Fruit fly (Drosophila melanogaster) whole organism, embryonic: Measurements from ENCODE around the gene CG31104.

Experiments used
- Atf3 ChIP-seq: fragments of 200-800 bp; sonication (Bioruptor generic); optimal IDR thresholded peaks from 3 replicates; lab custom pipeline; 2016; ENCODE audit warnings: missing biosample characterization, missing genetic modification characterization
- B-H1 ChIP-seq: fragments of 200-800 bp; sonication (Bioruptor generic); IDR thresholded peaks from 3 replicates; pipeline ENCODE4 v1.3.6; 2022; ENCODE audit warnings: missing biosample characterization, missing genetic modification characterization
- Bgb ChIP-seq: fragments of 200-800 bp; sonication (Bioruptor generic); IDR thresholded peaks from 2 replicates; pipeline ENCODE4 v1.3.6; 2022; ENCODE audit warnings: missing biosample characterization, missing genetic modification characterization; ENCODE audit not compliant: partially characterized antibody
- CG11085 ChIP-seq: fragments of 200-800 bp; sonication (Bioruptor generic); IDR thresholded peaks from 2 replicates; pipeline ENCODE4 v1.3.6; 2022; ENCODE audit warnings: missing biosample characterization, missing genetic modification characterization
- CG11093 ChIP-seq: fragments of 200-800 bp; sonication (Bioruptor generic); IDR thresholded peaks from 3 replicates; pipeline ENCODE4 v1.3.6; 2022; ENCODE audit warnings: missing biosample characterization, missing genetic modification characterization
- CG11247 ChIP-seq: fragments of 200-800 bp; sonication (Bioruptor generic); IDR thresholded peaks from 2 replicates; pipeline ENCODE4 v1.3.6; 2022; ENCODE audit warnings: missing biosample characterization, missing genetic modification characterization
- CG14014 ChIP-seq: fragments of 200-800 bp; sonication (Bioruptor generic); IDR thresholded peaks from 2 replicates; pipeline ENCODE4 v1.3.6; 2022; ENCODE audit warnings: missing biosample characterization, missing genetic modification characterization
- CG14710 ChIP-seq: fragments of 200-800 bp; sonication (Bioruptor generic); optimal IDR thresholded peaks from 3 replicates; lab custom pipeline; 2019; ENCODE audit warnings: missing biosample characterization, mild to moderate bottlenecking, missing genetic modification characterization, moderate library complexity
- CG14860 ChIP-seq: fragments of 200-800 bp; sonication (Bioruptor generic); IDR thresholded peaks from 3 replicates; pipeline ENCODE4 v1.3.6; 2022; ENCODE audit warnings: missing biosample characterization, missing genetic modification characterization; ENCODE audit not compliant: partially characterized antibody
- CG14965 ChIP-seq: fragments of 200-800 bp; sonication (Bioruptor generic); optimal IDR thresholded peaks from 2 replicates; lab custom pipeline; 2016; ENCODE audit warnings: missing biosample characterization, missing genetic modification characterization, borderline replicate concordance
- CG17359 ChIP-seq: fragments of 200-800 bp; sonication (Bioruptor generic); optimal IDR thresholded peaks from 3 replicates; lab custom pipeline; 2018; ENCODE audit warnings: missing biosample characterization, mild to moderate bottlenecking, missing genetic modification characterization, moderate library complexity
- CG17829 ChIP-seq: fragments of 200-800 bp; optimal IDR thresholded peaks from 2 replicates; lab custom pipeline; 2019; ENCODE audit warnings: missing biosample characterization, mild to moderate bottlenecking, missing genetic modification characterization, moderate library complexity
- CG17912 ChIP-seq: fragments of 200-800 bp; sonication (Bioruptor generic); optimal IDR thresholded peaks from 2 replicates; lab custom pipeline; 2018; ENCODE audit warnings: missing biosample characterization, mild to moderate bottlenecking, missing genetic modification characterization
- CG2678 ChIP-seq: fragments of 200-800 bp; sonication (Bioruptor generic); optimal IDR thresholded peaks from 3 replicates; lab custom pipeline; 2019; ENCODE audit warnings: missing biosample characterization, mild to moderate bottlenecking, missing genetic modification characterization, moderate library complexity
- CG31224 ChIP-seq: fragments of 200-800 bp; sonication (Bioruptor generic); IDR thresholded peaks from 2 replicates; pipeline ENCODE4 v1.3.6; 2022; ENCODE audit warnings: missing biosample characterization, missing genetic modification characterization
- CG3163 ChIP-seq: fragments of 200-800 bp; sonication (Bioruptor generic); optimal IDR thresholded peaks from 3 replicates; lab custom pipeline; 2016; ENCODE audit warnings: missing biosample characterization, missing genetic modification characterization
- CG33213 ChIP-seq: fragments of 200-800 bp; sonication (Bioruptor generic); optimal IDR thresholded peaks from 3 replicates; lab custom pipeline; 2016; ENCODE audit warnings: missing biosample characterization, missing genetic modification characterization
- CG3407 ChIP-seq: fragments of 200-800 bp; sonication (Bioruptor generic); optimal IDR thresholded peaks from 2 replicates; lab custom pipeline; 2018; ENCODE audit warnings: missing biosample characterization, mild to moderate bottlenecking, missing genetic modification characterization
- CG3847 ChIP-seq: fragments of 200-800 bp; sonication (Bioruptor generic); IDR thresholded peaks from 2 replicates; pipeline ENCODE4 v1.3.6; 2022; ENCODE audit warnings: missing biosample characterization, missing genetic modification characterization
- CG4617 ChIP-seq: fragments of 200-800 bp; sonication (Bioruptor generic); optimal IDR thresholded peaks from 3 replicates; lab custom pipeline; 2016; ENCODE audit warnings: missing biosample characterization, missing genetic modification characterization, borderline replicate concordance
- CG4730 ChIP-seq: fragments of 200-800 bp; sonication (Bioruptor generic); IDR thresholded peaks from 2 replicates; pipeline ENCODE4 v1.3.6; 2022; ENCODE audit warnings: missing biosample characterization, missing genetic modification characterization
- CG5180 ChIP-seq: fragments of 200-800 bp; sonication (Bioruptor generic); optimal IDR thresholded peaks from 3 replicates; lab custom pipeline; 2017; ENCODE audit warnings: missing biosample characterization, missing genetic modification characterization, mild to moderate bottlenecking, moderate library complexity, missing genetic modification reagents
- CG6254 ChIP-seq: fragments of 200-800 bp; sonication (Bioruptor generic); optimal IDR thresholded peaks from 3 replicates; lab custom pipeline; 2017; ENCODE audit warnings: mild to moderate bottlenecking, missing biosample characterization, missing genetic modification reagents, missing genetic modification characterization
- CG6765 ChIP-seq: fragments of 200-800 bp; sonication (Bioruptor generic); optimal IDR thresholded peaks from 3 replicates; lab custom pipeline; 2017; ENCODE audit warnings: missing biosample characterization, mild to moderate bottlenecking, missing genetic modification characterization
- CG7963 ChIP-seq: fragments of 200-800 bp; sonication (Bioruptor generic); IDR thresholded peaks from 3 replicates; pipeline ENCODE4 v1.3.6; 2022; ENCODE audit warnings: missing biosample characterization, missing genetic modification characterization; ENCODE audit not compliant: partially characterized antibody
- CG8290 ChIP-seq, 3 experiments: fragments of 200-800 bp; sonication (Bioruptor generic); optimal IDR thresholded peaks; 2 replicates each; lab custom pipeline; 2016 to 2019; ENCODE audit warnings: missing biosample characterization in 3 of 3, missing genetic modification characterization in 3 of 3, mild to moderate bottlenecking in 2 of 3, moderate library complexity in 1 of 3
- CG8359 ChIP-seq: fragments of 200-800 bp; sonication (Bioruptor generic); optimal IDR thresholded peaks from 2 replicates; lab custom pipeline; 2017; ENCODE audit warnings: missing biosample characterization, mild to moderate bottlenecking, missing genetic modification characterization, borderline replicate concordance
- Dip2 ChIP-seq: fragments of 200-800 bp; sonication (Bioruptor generic); IDR thresholded peaks from 2 replicates; pipeline ENCODE4 v1.3.6; 2022; ENCODE audit warnings: missing biosample characterization, missing genetic modification characterization
- Doc3 ChIP-seq: fragments of 200-800 bp; sonication (Bioruptor generic); IDR thresholded peaks from 3 replicates; pipeline ENCODE4 v1.3.6; 2022; ENCODE audit warnings: missing biosample characterization, missing genetic modification characterization; ENCODE audit not compliant: partially characterized antibody
- Dref ChIP-seq: fragments of 200-800 bp; sonication (Bioruptor generic); IDR thresholded peaks from 2 replicates; pipeline ENCODE4 v1.3.6; 2022; ENCODE audit warnings: missing biosample characterization, missing genetic modification characterization
- E2f2 ChIP-seq: fragments of 200-800 bp; sonication (Bioruptor generic); IDR thresholded peaks from 2 replicates; pipeline ENCODE4 v1.3.6; 2022; ENCODE audit warnings: missing biosample characterization, missing genetic modification characterization
- Ets65A ChIP-seq: fragments of 200-800 bp; sonication (Bioruptor generic); peaks from one replicate; lab custom pipeline; 2016; ENCODE audit warnings: missing biosample characterization, missing genetic modification characterization
- Lhr ChIP-seq: fragments of 200-800 bp; sonication (Bioruptor generic); optimal IDR thresholded peaks from 3 replicates; lab custom pipeline; 2017; ENCODE audit warnings: mild to moderate bottlenecking, missing biosample characterization, missing genetic modification reagents, missing genetic modification characterization
- Max ChIP-seq: fragments of 200-800 bp; sonication (Bioruptor generic); optimal IDR thresholded peaks from 2 replicates; lab custom pipeline; 2016; ENCODE audit warnings: missing biosample characterization, mild to moderate bottlenecking, missing genetic modification characterization
- PHDP ChIP-seq: fragments of 200-800 bp; sonication (Bioruptor generic); optimal IDR thresholded peaks from 3 replicates; lab custom pipeline; 2018; ENCODE audit warnings: missing biosample characterization, mild to moderate bottlenecking, missing genetic modification characterization, moderate library complexity
- ap ChIP-seq: fragments of 200-800 bp; sonication (Bioruptor generic); IDR thresholded peaks from 2 replicates; pipeline ENCODE4 v1.3.6; 2022; ENCODE audit warnings: missing biosample characterization, missing genetic modification characterization
- chinmo ChIP-seq: fragments of 200-800 bp; sonication (Bioruptor generic); IDR thresholded peaks from 4 replicates; pipeline ENCODE4 v1.3.6; 2022; ENCODE audit warnings: missing biosample characterization, missing genetic modification characterization; ENCODE audit not compliant: partially characterized antibody
- crc ChIP-seq: fragments of 200-800 bp; sonication (Bioruptor generic); optimal IDR thresholded peaks from 2 replicates; lab custom pipeline; 2016; ENCODE audit warnings: missing biosample characterization, missing genetic modification characterization
- croc ChIP-seq: fragments of 200-800 bp; sonication (Bioruptor generic); conservative IDR thresholded peaks from 3 replicates; pipeline ENCODE4 v1.3.6; 2022; ENCODE audit warnings: missing biosample characterization, missing genetic modification characterization
- dati ChIP-seq: fragments of 200-800 bp; sonication (Bioruptor generic); IDR thresholded peaks from 2 replicates; pipeline ENCODE4 v1.3.6; 2022; ENCODE audit warnings: missing biosample characterization, missing genetic modification characterization
- exex ChIP-seq: fragments of 200-800 bp; sonication (Bioruptor generic); optimal IDR thresholded peaks from 4 replicates; lab custom pipeline; 2018; ENCODE audit warnings: missing biosample characterization, mild to moderate bottlenecking, missing genetic modification characterization, moderate library complexity
- fu2 ChIP-seq: fragments of 200-800 bp; sonication (Bioruptor generic); optimal IDR thresholded peaks from 2 replicates; lab custom pipeline; 2016; ENCODE audit warnings: missing biosample characterization, missing genetic modification characterization
- gcm ChIP-seq: fragments of 200-800 bp; sonication (Bioruptor generic); optimal IDR thresholded peaks from 2 replicates; lab custom pipeline; 2019; ENCODE audit warnings: missing biosample characterization, mild to moderate bottlenecking, missing genetic modification characterization, moderate library complexity
- gsb ChIP-seq: fragments of 200-800 bp; sonication (Bioruptor generic); IDR thresholded peaks from 2 replicates; pipeline ENCODE4 v1.3.6; 2022; ENCODE audit warnings: missing biosample characterization, missing genetic modification characterization
- hkb ChIP-seq, 2 experiments: fragments of 200-800 bp in 1 of 2; fragments of >200 bp in 1 of 2; sonication (Bioruptor generic) in 1 of 2; IDR thresholded peaks in 1 of 2; optimal IDR thresholded peaks in 1 of 2; 2 replicates each; pipeline versions ENCODE4 v1.3.6 to Lab custom; 2017 to 2022; ENCODE audit warnings: missing biosample characterization in 1 of 2, missing genetic modification characterization in 1 of 2
- hth ChIP-seq: fragments of >200 bp; optimal IDR thresholded peaks from 2 replicates; lab custom pipeline; 2017; ENCODE audit warnings: inconsistent platforms
- mld ChIP-seq: fragments of 200-800 bp; sonication (Bioruptor generic); IDR thresholded peaks from 3 replicates; pipeline ENCODE4 v1.3.6; 2022; ENCODE audit warnings: missing biosample characterization, missing genetic modification characterization; ENCODE audit not compliant: partially characterized antibody
- onecut ChIP-seq: fragments of 200-800 bp; sonication (Bioruptor generic); IDR thresholded peaks from 2 replicates; pipeline ENCODE4 v1.3.6; 2022; ENCODE audit warnings: missing biosample characterization, missing genetic modification characterization
- sima ChIP-seq: fragments of 200-800 bp; sonication (Bioruptor generic); optimal IDR thresholded peaks from 2 replicates; lab custom pipeline; 2016; ENCODE audit warnings: missing biosample characterization, missing genetic modification characterization
- ttk ChIP-seq: fragments of 200-800 bp; sonication (Bioruptor generic); IDR thresholded peaks from 2 replicates; pipeline ENCODE4 v2.1.2; 2022; ENCODE audit warnings: missing biosample characterization, missing genetic modification characterization
- zfh2 ChIP-seq: fragments of 200-800 bp; sonication (Bioruptor generic); optimal IDR thresholded peaks from 2 replicates; lab custom pipeline; 2016; ENCODE audit warnings: missing biosample characterization, missing genetic modification characterization

CG31104 gene

dm6 chr3R:25275276-25275675 is 10.0 kb upstream of the CG31104 start (continued):
- TF ChIP-seq E2f2 (no peak), CG4730 (GFP tag; lab: Robert Waterston, UW) (no peak), Lhr (GFP tag; lab: Kevin White, UChicago) (no peak), gcm (no peak), Dref (GFP tag; lab: Robert Waterston, UW) (no peak), dati (GFP tag; lab: Robert Waterston, UW) (no peak), CG7963 (GFP tag; lab: Robert Waterston, UW) (no peak), CG5180 (no peak), gsb (GFP tag; lab: Robert Waterston, UW) (no peak), ap (no peak), hth (no peak), CG3847 (GFP tag; lab: Robert Waterston, UW) (no peak), CG11093 (GFP tag; lab: Robert Waterston, UW) (no peak), Max (no peak), CG14860 (GFP tag; lab: Robert Waterston, UW) (no peak), CG14710 (tag; lab: Kevin White, UChicago) (no peak), CG8290 (GFP tag; optimal IDR thresholded peaks at IDR 0.05; lab: Kevin White, UChicago) (no peak), CG8290 (tag; optimal IDR thresholded peaks at IDR 0.05; lab: Kevin White, UChicago) (no peak), CG17912 (GFP tag; lab: Kevin White, UChicago) (no peak), ttk (GFP tag; lab: Robert Waterston, UW) (no peak), Bgb (no peak), CG14014 (GFP tag; lab: Robert Waterston, UW) (peak; percentile 37; the same call in 1 of the 2 replicates), B-H1 (no peak), CG14965 (GFP tag; lab: Kevin White, UChicago) (no peak), CG2678 (peak; percentile 65), CG33213 (no peak), Atf3 (GFP tag; lab: Kevin White, UChicago) (no peak), Doc3 (no peak), Dip2 (no peak), croc (GFP tag; lab: Robert Waterston, UW) (no peak), CG11247 (GFP tag; lab: Robert Waterston, UW) (no peak), CG4617 (GFP tag; lab: Kevin White, UChicago) (no peak), CG11085 (GFP tag; lab: Robert Waterston, UW) (no peak), onecut (no peak), chinmo (GFP tag; lab: Robert Waterston, UW) (no peak), crc (no peak), CG17359 (tag; lab: Kevin White, UChicago) (no peak), PHDP (tag; lab: Kevin White, UChicago) (peak; percentile 71), CG3163 (GFP tag; lab: Kevin White, UChicago) (no peak), sima (GFP tag; lab: Kevin White, UChicago) (no peak), hkb (optimal IDR thresholded peaks at IDR 0.05; lab: Kevin White, UChicago) (no peak), hkb (GFP tag; IDR thresholded peaks at IDR 0.05; lab: Robert Waterston, UW) (peak; percentile 22; the same call in 1 of the 2 replicates), fu2 (GFP tag; lab: Kevin White, UChicago) (no peak), CG17829 (tag; lab: Kevin White, UChicago) (no peak), CG8359 (GFP tag; lab: Kevin White, UChicago) (no peak), CG6765 (GFP tag; lab: Kevin White, UChicago) (peak; percentile 68), CG31224 (no peak), Ets65A (GFP tag; lab: Kevin White, UChicago) (peak; percentile 29), zfh2 (no peak), mld (GFP tag; lab: Robert Waterston, UW) (no peak), CG3407 (no peak), CG6254 (no peak), exex (tag; lab: Kevin White, UChicago) (peak; percentile 78)
